Worm (Caenorhabditis elegans): ENCODE results near the gene ceh-18.
A peak's percentile ranks its signal among the peaks of the same experiment; 100 is the strongest.

ceh-18 gene

ce11 chrX:3793389-3793788, 64.2 kb downstream of the ceh-18 start (continued):
- TF ChIP-seq let-526 (GFP tag; IDR thresholded peaks at IDR 0.05), result 0 out of 2 replicates have a peak, but pooled peaks have one; percentile 41
- peak; percentile 62 for TF ChIP-seq attf-6 (GFP tag; IDR thresholded peaks at IDR 0.05)
- TF ChIP-seq attf-3 (GFP tag; conservative IDR thresholded peaks at IDR 0.05), result no peak
- TF ChIP-seq Y53G8AR.9 (GFP tag; conservative IDR thresholded peaks at IDR 0.05), result 0 out of 2 replicates have a peak, but pooled peaks have one; percentile 29
- TF ChIP-seq snpc-1.1 (tag; optimal IDR thresholded peaks at IDR 0.05; ENCODE audit: insufficient read depth), result peak; percentile 4
- peak; percentile 91 for TF ChIP-seq lin-26 (GFP tag; IDR thresholded peaks at IDR 0.05)
- TF ChIP-seq nfya-2 (GFP tag; IDR thresholded peaks at IDR 0.05), result no peak
- TF ChIP-seq ztf-18 (tag; optimal IDR thresholded peaks at IDR 0.05), result peak; percentile 79
- TF ChIP-seq gei-17 (GFP tag; optimal IDR thresholded peaks at IDR 0.05), result no peak
- no peak for TF ChIP-seq efl-1 (GFP tag; optimal IDR thresholded peaks at IDR 0.05)
- TF ChIP-seq unc-62 (GFP tag; optimal IDR thresholded peaks at IDR 0.05), result no peak
- TF ChIP-seq Y95B8A.8 (GFP tag; IDR thresholded peaks at IDR 0.05), result 0 out of 2 replicates have a peak, but pooled peaks have one; percentile 34
- TF ChIP-seq snpc-4 (GFP tag; optimal IDR thresholded peaks at IDR 0.05), result peak; percentile 73
- peak in 3 of 4 experiments; percentile 59 to 80 (median 70) for TF ChIP-seq snpc-4 (tag; optimal IDR thresholded peaks at IDR 0.05)
